Worm (Caenorhabditis elegans) whole organism, L2 larva: ENCODE measurements around the gene C14C6.3.

Experiments
- R02D3.7 ChIP-seq: fragments of 150-350 bp; optimal IDR thresholded peaks from 2 replicates; lab custom pipeline; 2014; ENCODE audit warnings: missing biosample characterization, missing genetic modification characterization
- Y55F3AM.14 ChIP-seq: fragments of 200-800 bp; sonication (Bioruptor generic); optimal IDR thresholded peaks from 2 replicates; lab custom pipeline; 2018; ENCODE audit warnings: mild to moderate bottlenecking, missing genetic modification characterization, missing compliant biosample characterization
- aly-2 ChIP-seq: fragments of 150-350 bp; optimal IDR thresholded peaks from 2 replicates; lab custom pipeline; 2014; ENCODE audit warnings: missing biosample characterization, missing genetic modification characterization
- ceh-82 ChIP-seq: fragments of 150-350 bp; optimal IDR thresholded peaks from 2 replicates; lab custom pipeline; 2014; ENCODE audit warnings: missing biosample characterization, missing genetic modification characterization
- egl-27 ChIP-seq: sonication (generic microtip); optimal IDR thresholded peaks from 3 replicates; lab custom pipeline; 2017; ENCODE audit warnings: missing biosample characterization, missing genetic modification reagents, missing genetic modification characterization
- elt-1 ChIP-seq: fragments of 150-350 bp; optimal IDR thresholded peaks from 2 replicates; lab custom pipeline; 2014; ENCODE audit warnings: missing biosample characterization, missing genetic modification characterization
- elt-3 ChIP-seq: sonication (generic microtip); optimal IDR thresholded peaks from 2 replicates; lab custom pipeline; 2017; ENCODE audit warnings: missing biosample characterization, missing genetic modification characterization
- lin-13 ChIP-seq: fragments of 150-350 bp; optimal IDR thresholded peaks from 2 replicates; lab custom pipeline; 2014; ENCODE audit warnings: missing biosample characterization, missing genetic modification reagents, missing genetic modification characterization
- nhr-12 ChIP-seq: fragments of 150-350 bp; optimal IDR thresholded peaks from 2 replicates; lab custom pipeline; 2014; ENCODE audit warnings: missing biosample characterization, missing genetic modification characterization
- nhr-237 ChIP-seq: fragments of 150-350 bp; optimal IDR thresholded peaks from 2 replicates; lab custom pipeline; 2014; ENCODE audit warnings: missing biosample characterization, missing genetic modification characterization
- snpc-4 ChIP-seq: fragments of 150-350 bp; optimal IDR thresholded peaks from 2 replicates; lab custom pipeline; 2014; ENCODE audit warnings: missing biosample characterization, missing genetic modification characterization
- unc-39 ChIP-seq: fragments of 150-350 bp; optimal IDR thresholded peaks from 2 replicates; lab custom pipeline; 2014; ENCODE audit warnings: missing biosample characterization, missing genetic modification characterization
- unc-62 ChIP-seq: fragments of 150-350 bp; optimal IDR thresholded peaks from 2 replicates; lab custom pipeline; 2014; ENCODE audit warnings: missing biosample characterization, missing genetic modification reagents, missing genetic modification characterization

- TF ChIP-seq elt-3 (tag; lab: Kevin White, UChicago) (no peak), nhr-237 (tag; lab: Kevin White, UChicago) (no peak), R02D3.7 (tag; lab: Kevin White, UChicago) (no peak), unc-62 (GFP tag; lab: Kevin White, UChicago) (no peak), Y55F3AM.14 (GFP tag; lab: Kevin White, UChicago) (no peak), aly-2 (tag; lab: Kevin White, UChicago) (no peak), snpc-4 (tag; lab: Kevin White, UChicago) (no peak), elt-1 (tag; lab: Kevin White, UChicago) (no peak), nhr-12 (tag; lab: Kevin White, UChicago) (no peak), unc-39 (tag; lab: Kevin White, UChicago) (no peak), ceh-82 (tag; lab: Kevin White, UChicago) (no peak), egl-27 (no peak), lin-13 (GFP tag; lab: Kevin White, UChicago) (no peak)
Measured at ce11 chrV:562834-563233, 19.6 kb downstream of the C14C6.3 start, which contains the start of gene C14C6.2.
